Worm (Caenorhabditis elegans) whole organism, L4 larva: ENCODE results near the gene ZK637.15.

ENCODE experiments used
- D1046.2 ChIP-seq: fragments of 200-800 bp; sonication (Bioruptor generic); IDR thresholded peaks from 2 replicates; pipeline ENCODE4 v1.3.6; 2022; ENCODE audit warnings: missing genetic modification characterization, missing compliant biosample characterization
- F10B5.3 ChIP-seq: sonication (generic microtip); optimal IDR thresholded peaks from 2 replicates; lab custom pipeline; 2016; ENCODE audit warnings: mild to moderate bottlenecking, missing genetic modification characterization, missing compliant biosample characterization
- F26F4.8 ChIP-seq: fragments of 200-800 bp; sonication (Bioruptor generic); conservative IDR thresholded peaks from 2 replicates; pipeline ENCODE4 v1.3.6; 2022; ENCODE audit warnings: missing genetic modification characterization, missing compliant biosample characterization
- F44E2.7 ChIP-seq: fragments of 200-800 bp; sonication (Bioruptor generic); IDR thresholded peaks from 2 replicates; pipeline ENCODE4 v2.1.2; 2022; ENCODE audit warnings: missing genetic modification characterization, missing compliant biosample characterization
- ZK546.5 ChIP-seq, 2 experiments: sonication (generic microtip); optimal IDR thresholded peaks; 2 replicates each; lab custom pipeline; 2017; ENCODE audit warnings: missing biosample characterization in 2 of 2, missing genetic modification characterization in 2 of 2
- ceh-82 ChIP-seq: sonication (generic microtip); optimal IDR thresholded peaks from 2 replicates; lab custom pipeline; 2017; ENCODE audit warnings: missing biosample characterization, missing genetic modification characterization
- cey-2 ChIP-seq: sonication (generic microtip); optimal IDR thresholded peaks from 3 replicates; lab custom pipeline; 2017; ENCODE audit warnings: missing genetic modification characterization, mild to moderate bottlenecking, missing compliant biosample characterization, antibody characterized with exemption, borderline replicate concordance; ENCODE audit not compliant: insufficient read depth
- daf-16 ChIP-seq, 3 experiments: sonication (generic microtip); optimal IDR thresholded peaks; 2 replicates each; lab custom pipeline; 2016 to 2017; ENCODE audit warnings: missing genetic modification characterization in 3 of 3, missing genetic modification reagents in 3 of 3, mild to moderate bottlenecking in 2 of 3, missing compliant biosample characterization in 2 of 3, missing biosample characterization in 1 of 3, moderate library complexity in 1 of 3
- daf-8 ChIP-seq: fragments of 200-800 bp; sonication (Bioruptor generic); IDR thresholded peaks from 2 replicates; pipeline ENCODE4 v1.3.6; 2022; ENCODE audit warnings: missing genetic modification characterization, missing compliant biosample characterization
- dpl-1 ChIP-seq: fragments of 150-350 bp; optimal IDR thresholded peaks from 2 replicates; lab custom pipeline; 2014; ENCODE audit warnings: missing biosample characterization, missing genetic modification reagents, missing genetic modification characterization
- duxl-1 ChIP-seq: sonication (generic microtip); optimal IDR thresholded peaks from 2 replicates; lab custom pipeline; 2016; ENCODE audit warnings: mild to moderate bottlenecking, missing genetic modification characterization, moderate library complexity, missing compliant biosample characterization; ENCODE audit not compliant: poor library complexity
- egl-27 ChIP-seq: sonication (generic microtip); optimal IDR thresholded peaks from 3 replicates; lab custom pipeline; 2017; ENCODE audit warnings: missing biosample characterization, missing genetic modification reagents, missing genetic modification characterization
- egl-43 ChIP-seq: fragments of 200-800 bp; sonication (Bioruptor generic); IDR thresholded peaks from 2 replicates; pipeline ENCODE4 v1.3.6; 2022; ENCODE audit warnings: missing genetic modification reagents, missing genetic modification characterization, missing compliant biosample characterization
- hif-1 ChIP-seq, 2 experiments: sonication (generic microtip); optimal IDR thresholded peaks; 2 replicates each; lab custom pipeline; 2016 to 2017; ENCODE audit warnings: missing compliant biosample characterization in 2 of 2, missing genetic modification characterization in 2 of 2, missing genetic modification reagents in 2 of 2, missing genotype in 2 of 2, mild to moderate bottlenecking in 1 of 2
- lim-7 ChIP-seq: fragments of 200-800 bp; sonication (Bioruptor generic); IDR thresholded peaks from 2 replicates; pipeline ENCODE4 v1.3.6; 2022; ENCODE audit warnings: missing genetic modification characterization, missing compliant biosample characterization
- mdt-29 ChIP-seq: fragments of 200-800 bp; sonication (Bioruptor generic); IDR thresholded peaks from 2 replicates; pipeline ENCODE4 v1.3.6; 2022; ENCODE audit warnings: missing genetic modification reagents, missing genetic modification characterization, missing compliant biosample characterization
- mes-2 ChIP-seq: sonication (generic microtip); optimal IDR thresholded peaks from 2 replicates; lab custom pipeline; 2016; ENCODE audit warnings: missing genotype, mild to moderate bottlenecking, missing genetic modification characterization, missing compliant biosample characterization; ENCODE audit not compliant: poor library complexity, severe bottlenecking
- mxl-2 ChIP-seq: fragments of 200-800 bp; sonication (Bioruptor generic); conservative IDR thresholded peaks from 2 replicates; pipeline ENCODE4 v1.3.6; 2022; ENCODE audit warnings: missing genetic modification reagents, missing genetic modification characterization, missing compliant biosample characterization
- nhr-11 ChIP-seq: fragments of 150-350 bp; optimal IDR thresholded peaks from 2 replicates; lab custom pipeline; 2014; ENCODE audit warnings: missing biosample characterization, missing genetic modification characterization
- nhr-237 ChIP-seq: sonication (generic microtip); optimal IDR thresholded peaks from 2 replicates; lab custom pipeline; 2017; ENCODE audit warnings: missing biosample characterization, missing genetic modification characterization
- nhr-41 ChIP-seq: fragments of 200-800 bp; sonication (Bioruptor generic); IDR thresholded peaks from 2 replicates; pipeline ENCODE4 v1.3.6; 2022; ENCODE audit warnings: missing genetic modification reagents, missing genetic modification characterization, missing compliant biosample characterization
- nhr-42 ChIP-seq: fragments of 200-800 bp; sonication (Bioruptor generic); IDR thresholded peaks from 2 replicates; pipeline ENCODE4 v1.3.6; 2022; ENCODE audit warnings: missing genetic modification characterization, missing compliant biosample characterization
- nhr-48 ChIP-seq: sonication (generic microtip); optimal IDR thresholded peaks from 2 replicates; lab custom pipeline; 2016; ENCODE audit warnings: mild to moderate bottlenecking, missing genetic modification characterization, missing compliant biosample characterization
- nhr-76 ChIP-seq: fragments of 150-350 bp; optimal IDR thresholded peaks from 2 replicates; lab custom pipeline; 2014; ENCODE audit warnings: missing biosample characterization, missing genetic modification characterization
- pha-4 ChIP-seq, 2 experiments: fragments of 150-350 bp in 1 of 2; fragments of 200-800 bp in 1 of 2; sonication (Bioruptor generic) in 1 of 2; IDR thresholded peaks in 1 of 2; optimal IDR thresholded peaks in 1 of 2; 2 replicates each; pipeline versions ENCODE4 v1.3.6 to Lab custom; 2014 to 2022; ENCODE audit warnings: missing genetic modification characterization in 2 of 2, missing genetic modification reagents in 2 of 2, missing biosample characterization in 1 of 2, missing compliant biosample characterization in 1 of 2
- sdz-12 ChIP-seq: fragments of 200-800 bp; sonication (Bioruptor generic); optimal IDR thresholded peaks from 2 replicates; lab custom pipeline; 2018; ENCODE audit warnings: mild to moderate bottlenecking, missing genetic modification characterization, missing compliant biosample characterization
- set-16 ChIP-seq: fragments of 200-800 bp; sonication (Bioruptor generic); IDR thresholded peaks from 2 replicates; pipeline ENCODE4 v1.3.6; 2022; ENCODE audit warnings: missing genetic modification reagents, missing genetic modification characterization, missing compliant biosample characterization
- spr-3 ChIP-seq: fragments of 200-800 bp; sonication (Bioruptor generic); optimal IDR thresholded peaks from 2 replicates; lab custom pipeline; 2018; ENCODE audit warnings: mild to moderate bottlenecking, missing genetic modification characterization, missing compliant biosample characterization
- tag-97 ChIP-seq: fragments of 200-800 bp; sonication (Bioruptor generic); IDR thresholded peaks from 2 replicates; pipeline ENCODE4 v1.3.6; 2022; ENCODE audit warnings: missing genetic modification characterization, missing compliant biosample characterization
- unc-130 ChIP-seq: sonication (generic microtip); optimal IDR thresholded peaks from 2 replicates; lab custom pipeline; 2016; ENCODE audit warnings: missing genetic modification reagents, missing genetic modification characterization, missing compliant biosample characterization
- unc-62 ChIP-seq, 3 experiments: fragments of 150-350 bp in 1 of 3; sonication (generic microtip); optimal IDR thresholded peaks in 2 of 3; peaks in 1 of 3; 1 replicate in 1 of 3; 2 replicates in 2 of 3; lab custom pipeline; 2014 to 2017; ENCODE audit warnings: missing biosample characterization in 3 of 3, missing genetic modification characterization in 3 of 3, missing genetic modification reagents in 3 of 3, missing genotype in 1 of 3
- zfp-2 ChIP-seq: sonication (generic microtip); optimal IDR thresholded peaks from 2 replicates; lab custom pipeline; 2016; ENCODE audit warnings: mild to moderate bottlenecking, missing genetic modification characterization, missing compliant biosample characterization
- zfp-3 ChIP-seq: fragments of 200-800 bp; sonication (Bioruptor generic); conservative IDR thresholded peaks from 2 replicates; pipeline ENCODE4 v1.3.6; 2022; ENCODE audit warnings: missing genetic modification reagents, missing genetic modification characterization, missing compliant biosample characterization

Gene ZK637.15

ce11 chrIII:8961993-8962392, 42.1 kb downstream of the ZK637.15 start, which contains the start of gene grl-25:
grl-25 (plus strand) TSS chrIII:8962293.
- TF ChIP-seq ceh-82 (tag; lab: Kevin White, UChicago) (no peak), spr-3 (GFP tag; lab: Kevin White, UChicago) (no peak), egl-43 (no peak), sdz-12 (GFP tag; lab: Kevin White, UChicago) (no peak), F10B5.3 (no peak)

- TF ChIP-seq cey-2: no peak
- TF ChIP-seq set-16 (GFP tag; lab: Robert Waterston, UW): peak; percentile 99
- TF ChIP-seq mdt-29 (GFP tag; lab: Robert Waterston, UW): no peak
- no peak for TF ChIP-seq zfp-3 (GFP tag; lab: Robert Waterston, UW)
- TF ChIP-seq F44E2.7: no peak
- no peak for TF ChIP-seq nhr-11
- TF ChIP-seq pha-4 (GFP tag; IDR thresholded peaks at IDR 0.05; lab: Robert Waterston, UW): peak; percentile 98; the same call in 1 of the 2 replicates
- TF ChIP-seq pha-4 (tag; optimal IDR thresholded peaks at IDR 0.05; lab: Kevin White, UChicago): no peak
- TF ChIP-seq nhr-41 (GFP tag; lab: Robert Waterston, UW): no peak
- no peak for TF ChIP-seq zfp-2 (tag; lab: Kevin White, UChicago)
- TF ChIP-seq F26F4.8 (GFP tag; lab: Robert Waterston, UW): no peak
- TF ChIP-seq spr-3 (GFP tag; lab: Kevin White, UChicago): no peak
- TF ChIP-seq lim-7 (GFP tag; lab: Robert Waterston, UW): no peak
- 0 out of 2 replicates have a peak, but pooled peaks have one; percentile 16 for TF ChIP-seq egl-43
- no peak for TF ChIP-seq mxl-2 (GFP tag; lab: Robert Waterston, UW)
- TF ChIP-seq egl-27 (tag; lab: Kevin White, UChicago): no peak
- TF ChIP-seq nhr-48 (tag; lab: Kevin White, UChicago): no peak
- no peak for TF ChIP-seq duxl-1 (tag; lab: Kevin White, UChicago)
- TF ChIP-seq nhr-237: no peak
- no peak for TF ChIP-seq tag-97 (GFP tag; lab: Robert Waterston, UW)
- no peak for TF ChIP-seq nhr-42 (GFP tag; lab: Robert Waterston, UW)
- TF ChIP-seq mes-2 (tag; lab: Kevin White, UChicago): no peak
- TF ChIP-seq unc-130 (GFP tag; lab: Kevin White, UChicago): no peak
- TF ChIP-seq ZK546.5 (tag; optimal IDR thresholded peaks at IDR 0.05; lab: Kevin White, UChicago): no peak
- no peak for TF ChIP-seq daf-16 (GFP tag; optimal IDR thresholded peaks at IDR 0.05; lab: Kevin White, UChicago)
- TF ChIP-seq daf-16 (tag; optimal IDR thresholded peaks at IDR 0.05; lab: Kevin White, UChicago): no peak
Measured at ce11 chrIII:8962475-8962874, 42.6 kb downstream of the ZK637.15 start.

ce11 chrIII:8964684-8965283, 44.9 kb downstream of the ZK637.15 start:
- no peak for TF ChIP-seq nhr-76 (tag; lab: Kevin White, UChicago)
- TF ChIP-seq unc-62 (GFP tag; optimal IDR thresholded peaks at IDR 0.05 in 1 of 2; lab: Kevin White, UChicago): peak in 1 of 2 experiments; percentile 15
- TF ChIP-seq unc-62 (tag; optimal IDR thresholded peaks at IDR 0.05; lab: Kevin White, UChicago): no peak
- peak; percentile 96 for TF ChIP-seq set-16 (GFP tag; lab: Robert Waterston, UW)
- TF ChIP-seq pha-4 (GFP tag; IDR thresholded peaks at IDR 0.05; lab: Robert Waterston, UW): peak; percentile 69; the same call in 1 of the 2 replicates
- TF ChIP-seq pha-4 (tag; optimal IDR thresholded peaks at IDR 0.05; lab: Kevin White, UChicago): no peak

ce11 chrIII:8967639-8968038, 47.8 kb downstream of the ZK637.15 start, which contains the start of the genes bud-13 and rpap-2:
bud-13 (minus strand) TSS chrIII:8967727.
rpap-2 (plus strand) TSS chrIII:8967967.
- TF ChIP-seq daf-8 (GFP tag; lab: Robert Waterston, UW): no peak
- TF ChIP-seq dpl-1 (GFP tag; lab: Kevin White, UChicago): peak; percentile 29
- TF ChIP-seq mes-2 (tag; lab: Kevin White, UChicago): peak; percentile 91
- TF ChIP-seq D1046.2 (GFP tag; lab: Robert Waterston, UW): no peak
- peak in 1 of 2 experiments; percentile 22 for TF ChIP-seq hif-1 (tag; optimal IDR thresholded peaks at IDR 0.05; lab: Kevin White, UChicago)
